Fruit fly (Drosophila melanogaster) whole organism, embryonic: Measurements from ENCODE around the gene CG34041.

Experiments used
- Asciz ChIP-seq: fragments of 200-800 bp; sonication (Bioruptor generic); optimal IDR thresholded peaks from 2 replicates; lab custom pipeline; 2017; ENCODE audit warnings: missing biosample characterization, mild to moderate bottlenecking, missing genetic modification characterization, missing genetic modification reagents
- CG11085 ChIP-seq: fragments of 200-800 bp; sonication (Bioruptor generic); IDR thresholded peaks from 2 replicates; pipeline ENCODE4 v1.3.6; 2022; ENCODE audit warnings: missing biosample characterization, missing genetic modification characterization
- CG11695 ChIP-seq: fragments of 200-800 bp; sonication (Bioruptor generic); IDR thresholded peaks from 3 replicates; pipeline ENCODE4 v1.3.6; 2022; ENCODE audit warnings: missing biosample characterization, missing genetic modification characterization
- CG13287 ChIP-seq: fragments of 200-800 bp; sonication (Bioruptor generic); IDR thresholded peaks from 2 replicates; pipeline ENCODE4 v1.3.6; 2022; ENCODE audit warnings: missing biosample characterization, missing genetic modification characterization; ENCODE audit not compliant: partially characterized antibody
- CG13894 ChIP-seq: fragments of 200-800 bp; sonication (Bioruptor generic); optimal IDR thresholded peaks from 3 replicates; lab custom pipeline; 2018; ENCODE audit warnings: missing biosample characterization, mild to moderate bottlenecking, missing genetic modification characterization, moderate library complexity
- CG14710 ChIP-seq: fragments of 200-800 bp; sonication (Bioruptor generic); optimal IDR thresholded peaks from 3 replicates; lab custom pipeline; 2019; ENCODE audit warnings: missing biosample characterization, mild to moderate bottlenecking, missing genetic modification characterization, moderate library complexity
- CG17359 ChIP-seq: fragments of 200-800 bp; sonication (Bioruptor generic); optimal IDR thresholded peaks from 3 replicates; lab custom pipeline; 2018; ENCODE audit warnings: missing biosample characterization, mild to moderate bottlenecking, missing genetic modification characterization, moderate library complexity
- CG17612 ChIP-seq: fragments of 200-800 bp; sonication (Bioruptor generic); IDR thresholded peaks from 2 replicates; pipeline ENCODE4 v1.3.6; 2022; ENCODE audit warnings: missing biosample characterization, missing genetic modification characterization
- CG2120 ChIP-seq: fragments of 200-800 bp; sonication (Bioruptor generic); optimal IDR thresholded peaks from 3 replicates; lab custom pipeline; 2016; ENCODE audit warnings: missing biosample characterization, missing genetic modification characterization
- CG4424 ChIP-seq: fragments of 200-800 bp; sonication (Bioruptor generic); optimal IDR thresholded peaks from 3 replicates; lab custom pipeline; 2016; ENCODE audit warnings: missing biosample characterization, missing genetic modification characterization
- CG5180 ChIP-seq: fragments of 200-800 bp; sonication (Bioruptor generic); optimal IDR thresholded peaks from 3 replicates; lab custom pipeline; 2017; ENCODE audit warnings: missing biosample characterization, missing genetic modification characterization, mild to moderate bottlenecking, moderate library complexity, missing genetic modification reagents
- CG5953 ChIP-seq: fragments of 200-800 bp; sonication (Bioruptor generic); IDR thresholded peaks from 2 replicates; pipeline ENCODE4 v1.3.6; 2022; ENCODE audit warnings: missing biosample characterization, missing genetic modification characterization
- CG7963 ChIP-seq: fragments of 200-800 bp; sonication (Bioruptor generic); IDR thresholded peaks from 3 replicates; pipeline ENCODE4 v1.3.6; 2022; ENCODE audit warnings: missing biosample characterization, missing genetic modification characterization; ENCODE audit not compliant: partially characterized antibody
- CG8089 ChIP-seq: fragments of 200-800 bp; sonication (Bioruptor generic); optimal IDR thresholded peaks from 3 replicates; lab custom pipeline; 2016; ENCODE audit warnings: missing biosample characterization, missing genetic modification characterization
- CG9609 ChIP-seq: fragments of 200-800 bp; sonication (Bioruptor generic); optimal IDR thresholded peaks from 3 replicates; lab custom pipeline; 2016; ENCODE audit warnings: missing biosample characterization, missing genetic modification characterization
- CG9876 ChIP-seq: fragments of 200-800 bp; sonication (Bioruptor generic); optimal IDR thresholded peaks from 2 replicates; lab custom pipeline; 2016; ENCODE audit warnings: missing biosample characterization, missing genetic modification characterization
- CHES-1-like ChIP-seq: fragments of 200-800 bp; sonication (Bioruptor generic); optimal IDR thresholded peaks from 2 replicates; lab custom pipeline; 2016; ENCODE audit warnings: missing biosample characterization, missing genetic modification characterization
- Elba2 ChIP-seq: fragments of 200-800 bp; sonication (Bioruptor generic); optimal IDR thresholded peaks from 3 replicates; lab custom pipeline; 2016; ENCODE audit warnings: missing biosample characterization, missing genetic modification characterization
- Ets65A ChIP-seq: fragments of 200-800 bp; sonication (Bioruptor generic); peaks from one replicate; lab custom pipeline; 2016; ENCODE audit warnings: missing biosample characterization, missing genetic modification characterization
- H15 ChIP-seq: fragments of 200-800 bp; sonication (Bioruptor generic); IDR thresholded peaks from 3 replicates; pipeline ENCODE4 v1.3.6; 2022; ENCODE audit warnings: missing biosample characterization, missing genetic modification characterization
- HLH3B ChIP-seq: fragments of 200-800 bp; sonication (Bioruptor generic); IDR thresholded peaks from 2 replicates; pipeline ENCODE4 v1.3.6; 2022; ENCODE audit warnings: missing biosample characterization, missing genetic modification characterization
- Hr3 ChIP-seq: fragments of 200-800 bp; sonication (Bioruptor generic); optimal IDR thresholded peaks from 3 replicates; lab custom pipeline; 2016; ENCODE audit warnings: missing biosample characterization, missing genetic modification characterization
- Jarid2 ChIP-seq: fragments of 200-800 bp; sonication (Bioruptor generic); optimal IDR thresholded peaks from 3 replicates; lab custom pipeline; 2017; ENCODE audit warnings: mild to moderate bottlenecking, missing biosample characterization, missing genetic modification reagents, missing genetic modification characterization
- MESR4 ChIP-seq: fragments of 200-800 bp; sonication (Bioruptor generic); optimal IDR thresholded peaks from 2 replicates; lab custom pipeline; 2018; ENCODE audit warnings: missing biosample characterization, mild to moderate bottlenecking, missing genetic modification characterization, moderate library complexity
- Mes4 ChIP-seq: fragments of 200-800 bp; sonication (Bioruptor generic); optimal IDR thresholded peaks from 2 replicates; lab custom pipeline; 2016; ENCODE audit warnings: missing biosample characterization, missing genetic modification characterization
- NC2β ChIP-seq: fragments of 200-800 bp; sonication (Bioruptor generic); optimal IDR thresholded peaks from 2 replicates; lab custom pipeline; 2016; ENCODE audit warnings: missing biosample characterization, missing genetic modification characterization
- NfI ChIP-seq: fragments of 200-800 bp; sonication (Bioruptor generic); optimal IDR thresholded peaks from 3 replicates; lab custom pipeline; 2018; ENCODE audit warnings: missing biosample characterization, mild to moderate bottlenecking, missing genetic modification characterization, moderate library complexity
- Oli ChIP-seq: fragments of 200-800 bp; sonication (Bioruptor generic); optimal IDR thresholded peaks from 2 replicates; lab custom pipeline; 2018; ENCODE audit warnings: missing biosample characterization, mild to moderate bottlenecking, missing genetic modification characterization, moderate library complexity
- PHDP ChIP-seq: fragments of 200-800 bp; sonication (Bioruptor generic); optimal IDR thresholded peaks from 3 replicates; lab custom pipeline; 2018; ENCODE audit warnings: missing biosample characterization, mild to moderate bottlenecking, missing genetic modification characterization, moderate library complexity
- Scr ChIP-seq: fragments of 200-800 bp; sonication (Bioruptor generic); IDR thresholded peaks from 2 replicates; pipeline ENCODE4 v1.3.6; 2022; ENCODE audit warnings: missing biosample characterization, missing genetic modification characterization; ENCODE audit not compliant: partially characterized antibody
- TFAM ChIP-seq: fragments of 200-800 bp; sonication (Bioruptor generic); optimal IDR thresholded peaks from 2 replicates; lab custom pipeline; 2017; ENCODE audit warnings: missing biosample characterization, missing genetic modification characterization, inconsistent platforms
- abd-A ChIP-seq: fragments of 200-800 bp; sonication (Bioruptor generic); optimal IDR thresholded peaks from 3 replicates; lab custom pipeline; 2019; ENCODE audit warnings: missing biosample characterization, mild to moderate bottlenecking, missing genetic modification characterization, moderate library complexity
- ash1 ChIP-seq: fragments of 200-800 bp; sonication (Bioruptor generic); optimal IDR thresholded peaks from 2 replicates; lab custom pipeline; 2018; ENCODE audit warnings: missing biosample characterization, mild to moderate bottlenecking, missing genetic modification characterization
- ato ChIP-seq: fragments of 200-800 bp; sonication (Bioruptor generic); IDR thresholded peaks from 2 replicates; pipeline ENCODE4 v1.3.6; 2022; ENCODE audit warnings: missing biosample characterization, missing genetic modification characterization; ENCODE audit not compliant: partially characterized antibody
- bcd ChIP-seq: fragments of 200-800 bp; sonication (Bioruptor generic); optimal IDR thresholded peaks from 2 replicates; lab custom pipeline; 2017; ENCODE audit warnings: missing biosample characterization, mild to moderate bottlenecking, missing genetic modification characterization
- cad ChIP-seq: fragments of >200 bp; optimal IDR thresholded peaks from 2 replicates; lab custom pipeline; 2017; ENCODE audit warnings: missing biosample characterization, missing genetic modification characterization
- cato ChIP-seq: fragments of 200-800 bp; sonication (Bioruptor generic); optimal IDR thresholded peaks from 2 replicates; lab custom pipeline; 2016; ENCODE audit warnings: missing biosample characterization, missing genetic modification characterization, borderline replicate concordance
- hbn ChIP-seq: fragments of 200-800 bp; sonication (Bioruptor generic); IDR thresholded peaks from 2 replicates; pipeline ENCODE4 v1.3.6; 2022; ENCODE audit warnings: missing biosample characterization, missing genetic modification characterization; ENCODE audit not compliant: partially characterized antibody
- her ChIP-seq: fragments of 200-800 bp; sonication (Bioruptor generic); optimal IDR thresholded peaks from 2 replicates; lab custom pipeline; 2016; ENCODE audit warnings: missing biosample characterization, missing genetic modification characterization
- jigr1 ChIP-seq: fragments of 200-800 bp; sonication (Bioruptor generic); IDR thresholded peaks from 3 replicates; pipeline ENCODE4 v1.3.6; 2022; ENCODE audit warnings: missing biosample characterization, missing genetic modification characterization
- jing ChIP-seq: fragments of 200-800 bp; sonication (Bioruptor generic); optimal IDR thresholded peaks from 2 replicates; lab custom pipeline; 2018; ENCODE audit warnings: missing biosample characterization, mild to moderate bottlenecking, missing genetic modification characterization
- kni ChIP-seq: fragments of 200-800 bp; sonication (Bioruptor generic); optimal IDR thresholded peaks from 3 replicates; lab custom pipeline; 2017; ENCODE audit warnings: mild to moderate bottlenecking, missing biosample characterization, missing genetic modification reagents, missing genetic modification characterization
- org-1 ChIP-seq: fragments of 200-800 bp; sonication (Bioruptor generic); optimal IDR thresholded peaks from 2 replicates; lab custom pipeline; 2017; ENCODE audit warnings: missing biosample characterization, missing genetic modification characterization
- repo ChIP-seq: fragments of 200-800 bp; sonication (Bioruptor generic); optimal IDR thresholded peaks from 2 replicates; lab custom pipeline; 2016; ENCODE audit warnings: missing biosample characterization, missing genetic modification characterization
- sima ChIP-seq: fragments of 200-800 bp; sonication (Bioruptor generic); optimal IDR thresholded peaks from 2 replicates; lab custom pipeline; 2016; ENCODE audit warnings: missing biosample characterization, missing genetic modification characterization
- tap ChIP-seq: fragments of 200-800 bp; optimal IDR thresholded peaks from 3 replicates; lab custom pipeline; 2019; ENCODE audit warnings: missing biosample characterization, mild to moderate bottlenecking, missing genetic modification characterization, moderate library complexity
- twi ChIP-seq: fragments of 200-800 bp; optimal IDR thresholded peaks from 2 replicates; lab custom pipeline; 2019; ENCODE audit warnings: missing biosample characterization, mild to moderate bottlenecking, missing genetic modification characterization, moderate library complexity
- vnd ChIP-seq: fragments of 200-800 bp; sonication (Bioruptor generic); IDR thresholded peaks from 3 replicates; pipeline ENCODE4 v1.3.6; 2022; ENCODE audit warnings: missing biosample characterization, missing genetic modification characterization; ENCODE audit not compliant: partially characterized antibody
- vvl ChIP-seq: fragments of 200-800 bp; sonication (Bioruptor generic); IDR thresholded peaks from 2 replicates; pipeline ENCODE4 v1.3.6; 2022; ENCODE audit warnings: missing biosample characterization, missing genetic modification characterization
- yki ChIP-seq: fragments of >200 bp; optimal IDR thresholded peaks from 3 replicates; lab custom pipeline; 2018

CG34041 gene

dm6 chr3R:30531989-30532653 lies 24.3 kb downstream of the CG34041 start, which contains the start of gene tmod (continued):
- TF ChIP-seq CG5953 (GFP tag; lab: Robert Waterston, UW): no peak
- TF ChIP-seq Oli (tag; lab: Kevin White, UChicago): peak; percentile 61
- no peak for TF ChIP-seq CG9876 (GFP tag; lab: Kevin White, UChicago)
- TF ChIP-seq yki: no peak
- TF ChIP-seq NC2β: no peak
- TF ChIP-seq CG17359: peak; percentile 66
- TF ChIP-seq hbn: no peak
- peak; percentile 23 for TF ChIP-seq Hr3 (GFP tag; lab: Kevin White, UChicago)
- no peak for TF ChIP-seq jigr1 (GFP tag; lab: Robert Waterston, UW)
- TF ChIP-seq Elba2 (GFP tag; lab: Kevin White, UChicago): no peak
- TF ChIP-seq cato (GFP tag; lab: Kevin White, UChicago): peak; percentile 9
- no peak for TF ChIP-seq H15
- no peak for TF ChIP-seq repo (GFP tag; lab: Kevin White, UChicago)
- TF ChIP-seq HLH3B (GFP tag; lab: Robert Waterston, UW): peak; percentile 10; the same call in 1 of the 2 replicates
- TF ChIP-seq TFAM: no peak
- TF ChIP-seq CG13894 (tag; lab: Kevin White, UChicago): no peak
- TF ChIP-seq CG13287 (GFP tag; lab: Robert Waterston, UW): peak; percentile 43
- peak; percentile 17 for TF ChIP-seq kni
- TF ChIP-seq Mes4 (GFP tag; lab: Kevin White, UChicago): no peak
- peak; percentile 30 for TF ChIP-seq twi
- TF ChIP-seq vnd: no peak
- TF ChIP-seq ato (GFP tag; lab: Robert Waterston, UW): no peak
- TF ChIP-seq PHDP (tag; lab: Kevin White, UChicago): peak; percentile 48
- TF ChIP-seq ash1 (GFP tag; lab: Kevin White, UChicago): no peak
- TF ChIP-seq her (GFP tag; lab: Kevin White, UChicago): no peak
- no peak for TF ChIP-seq CG2120 (GFP tag; lab: Kevin White, UChicago)
- no peak for TF ChIP-seq Scr (GFP tag; lab: Robert Waterston, UW)
- peak; percentile 91 for TF ChIP-seq Ets65A
- TF ChIP-seq CG4424 (GFP tag; lab: Kevin White, UChicago): peak; percentile 36
- TF ChIP-seq NfI (GFP tag; lab: Kevin White, UChicago): peak; percentile 1
- peak; percentile 3 for TF ChIP-seq Asciz (GFP tag; lab: Kevin White, UChicago)
- TF ChIP-seq CG9609 (GFP tag; lab: Kevin White, UChicago): peak; percentile 31
- no peak for TF ChIP-seq cad (GFP tag; lab: Kevin White, UChicago)
- no peak for TF ChIP-seq CG17612 (GFP tag; lab: Robert Waterston, UW)
- no peak for TF ChIP-seq CG11085 (GFP tag; lab: Robert Waterston, UW)
- peak; percentile 12 for TF ChIP-seq Jarid2
- TF ChIP-seq jing (GFP tag; lab: Kevin White, UChicago): no peak
- peak; percentile 2 for TF ChIP-seq org-1 (GFP tag; lab: Kevin White, UChicago)
- TF ChIP-seq tap: peak; percentile 46
- peak; percentile 60 for TF ChIP-seq CG14710
- peak; percentile 21 for TF ChIP-seq CG5180 (GFP tag; lab: Kevin White, UChicago)
- peak; percentile 50 for TF ChIP-seq CG8089 (GFP tag; lab: Kevin White, UChicago)
- no peak for TF ChIP-seq CHES-1-like (GFP tag; lab: Kevin White, UChicago)
- TF ChIP-seq CG7963 (GFP tag; lab: Robert Waterston, UW): no peak
- peak; percentile 32; the same call in 1 of the 2 replicates for TF ChIP-seq vvl (GFP tag; lab: Robert Waterston, UW)
- no peak for TF ChIP-seq CG11695 (GFP tag; lab: Robert Waterston, UW)
- no peak for TF ChIP-seq sima (GFP tag; lab: Kevin White, UChicago)
- no peak for TF ChIP-seq abd-A (tag; lab: Kevin White, UChicago)
- TF ChIP-seq MESR4: no peak
- peak; percentile 59 for TF ChIP-seq bcd (GFP tag; lab: Kevin White, UChicago)
